Worm (Caenorhabditis elegans): ENCODE data around the gene K08D12.4.

Gene K08D12.4

ce11 chrIV:1709695-1710315, 2.7 kb downstream of the K08D12.4 start, which contains the start of the genes pbs-1 and K08D12.3:
TSS of gene pbs-1 (minus strand) at chrIV:1709745.
TSS of gene K08D12.3 (plus strand) at chrIV:1710265.
- TF ChIP-seq dao-5 (tag; optimal IDR thresholded peaks at IDR 0.05) (no peak), him-1 (tag; optimal IDR thresholded peaks at IDR 0.05) (no peak), W03F9.2 (tag; optimal IDR thresholded peaks at IDR 0.05) (peak; percentile 86)

- TF ChIP-seq dao-5 (tag; optimal IDR thresholded peaks at IDR 0.05) = no peak
- TF ChIP-seq him-1 (tag; optimal IDR thresholded peaks at IDR 0.05) = no peak
- no peak for TF ChIP-seq W03F9.2 (tag; optimal IDR thresholded peaks at IDR 0.05)
Observed at ce11 chrIV:1710535-1710934, 3.4 kb downstream of the K08D12.4 start.

- TF ChIP-seq dao-5 (tag; optimal IDR thresholded peaks at IDR 0.05) (peak; percentile 37), him-1 (tag; optimal IDR thresholded peaks at IDR 0.05) (no peak)
Observed at ce11 chrIV:1711029-1711489, 4.0 kb downstream of the K08D12.4 start, which contains the start of gene rpi-2. TSS of gene rpi-2 (plus strand) at chrIV:1711262.

- no peak for TF ChIP-seq dao-5 (tag; optimal IDR thresholded peaks at IDR 0.05)
- no peak for TF ChIP-seq W03F9.2 (tag; optimal IDR thresholded peaks at IDR 0.05)
Observed at ce11 chrIV:1713618-1714017, 6.5 kb downstream of the K08D12.4 start.

ce11 chrIV:1715705-1716104, 8.6 kb downstream of the K08D12.4 start:
- TF ChIP-seq dao-5 (tag; optimal IDR thresholded peaks at IDR 0.05) (no peak), him-1 (tag; optimal IDR thresholded peaks at IDR 0.05) (no peak), W03F9.2 (tag; optimal IDR thresholded peaks at IDR 0.05) (no peak)

ce11 chrIV:1720474-1720873, 13.4 kb downstream of the K08D12.4 start, which contains the start of gene epic-2:
TSS of gene epic-2 (plus strand) at chrIV:1720790.
- TF ChIP-seq dao-5 (tag; optimal IDR thresholded peaks at IDR 0.05) (no peak), him-1 (tag; optimal IDR thresholded peaks at IDR 0.05) (no peak), W03F9.2 (tag; optimal IDR thresholded peaks at IDR 0.05) (no peak)

ce11 chrIV:1721610-1722009, 14.5 kb downstream of the K08D12.4 start:
- TF ChIP-seq W03F9.2 (tag; optimal IDR thresholded peaks at IDR 0.05) (no peak), him-1 (tag; optimal IDR thresholded peaks at IDR 0.05) (no peak), dao-5 (tag; optimal IDR thresholded peaks at IDR 0.05) (no peak)

ce11 chrIV:1722953-1723352, 15.9 kb downstream of the K08D12.4 start:
- TF ChIP-seq W03F9.2 (tag; optimal IDR thresholded peaks at IDR 0.05) (no peak), dao-5 (tag; optimal IDR thresholded peaks at IDR 0.05) (no peak), him-1 (tag; optimal IDR thresholded peaks at IDR 0.05) (no peak)

DNA sequence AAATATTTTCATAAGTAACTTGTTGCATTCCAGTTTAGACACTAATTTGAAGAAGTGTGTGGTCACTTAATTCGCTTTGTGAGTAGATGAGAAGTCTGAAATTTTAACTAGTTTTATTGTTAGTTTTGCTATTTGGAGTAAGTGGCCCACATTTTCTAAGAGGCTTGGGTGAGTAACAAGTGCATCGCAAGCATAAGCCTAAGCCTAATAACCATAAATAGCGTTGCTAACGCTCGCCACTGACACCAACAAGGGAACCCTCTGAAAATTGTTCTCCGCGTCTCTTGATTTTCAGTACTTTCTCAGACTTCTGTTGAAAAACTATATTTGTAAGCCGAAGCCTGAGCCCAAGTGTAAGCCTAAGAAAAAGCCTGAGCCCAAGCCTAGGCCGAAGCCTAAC, 17.2 kb downstream of the K08D12.4 start, which contains the start of gene epic-3:
TSS of gene epic-3 (minus strand) at position 101 of the 400 bp plus-strand sequence.
- TF ChIP-seq W03F9.2 (tag; optimal IDR thresholded peaks at IDR 0.05) = no peak
- TF ChIP-seq him-1 (tag; optimal IDR thresholded peaks at IDR 0.05) = no peak
- no peak for TF ChIP-seq dao-5 (tag; optimal IDR thresholded peaks at IDR 0.05)

ce11 chrIV:1725888-1726287, 18.8 kb downstream of the K08D12.4 start, which contains the start of gene K08D12.8:
TSS of gene K08D12.8 (plus strand) at chrIV:1726188.
- TF ChIP-seq dao-5 (tag; optimal IDR thresholded peaks at IDR 0.05) (no peak), W03F9.2 (tag; optimal IDR thresholded peaks at IDR 0.05) (no peak), him-1 (tag; optimal IDR thresholded peaks at IDR 0.05) (no peak)

- TF ChIP-seq him-1 (tag; optimal IDR thresholded peaks at IDR 0.05) = no peak
- no peak for TF ChIP-seq W03F9.2 (tag; optimal IDR thresholded peaks at IDR 0.05)
- no peak for TF ChIP-seq dao-5 (tag; optimal IDR thresholded peaks at IDR 0.05)
Observed at ce11 chrIV:1727538-1728072, 20.5 kb downstream of the K08D12.4 start.

DNA sequence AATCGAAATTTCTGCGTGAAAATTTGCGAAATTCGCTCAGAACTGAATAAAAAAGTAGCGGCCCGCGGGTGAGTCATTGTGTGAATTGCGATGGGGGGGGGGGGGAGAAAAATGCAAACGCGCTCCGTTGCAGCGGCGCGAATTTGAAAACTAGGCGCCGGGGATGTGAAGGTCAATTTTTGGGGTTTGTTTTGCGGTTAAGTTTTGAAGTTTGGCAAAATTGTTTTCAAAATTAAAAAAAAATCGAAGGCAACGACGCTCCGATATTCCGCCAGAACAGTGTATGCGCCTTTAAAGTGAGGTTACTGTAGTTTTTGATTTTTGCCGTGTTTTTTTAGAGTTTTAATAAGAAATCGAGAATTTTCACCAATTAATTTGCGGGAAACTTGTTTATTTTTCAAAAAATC, 31.2 kb downstream of the K08D12.4 start:
- TF ChIP-seq dao-5 (tag; optimal IDR thresholded peaks at IDR 0.05) (no peak), W03F9.2 (tag; optimal IDR thresholded peaks at IDR 0.05) (peak; percentile 28), him-1 (tag; optimal IDR thresholded peaks at IDR 0.05) (no peak)

- TF ChIP-seq W03F9.2 (tag; optimal IDR thresholded peaks at IDR 0.05) (no peak), him-1 (tag; optimal IDR thresholded peaks at IDR 0.05) (no peak), dao-5 (tag; optimal IDR thresholded peaks at IDR 0.05) (no peak)
Observed at ce11 chrIV:1738892-1739291, 31.8 kb downstream of the K08D12.4 start.

- no peak for TF ChIP-seq him-1 (tag; optimal IDR thresholded peaks at IDR 0.05)
Observed at ce11 chrIV:1739366-1740104, 32.4 kb downstream of the K08D12.4 start.

All from whole organism, L4/young adult.